Worm (Caenorhabditis elegans): ENCODE measurements around the gene C49G7.12.
A peak's percentile ranks its signal among the peaks of the same experiment; 100 is the strongest.

C49G7.12 gene

ce11 chrV:4081283-4081682 lies 43.1 kb downstream of the C49G7.12 start, which contains the start of gene srh-211:
Gene srh-211 (minus strand): TSS chrV:4081383.
- no peak for TF ChIP-seq lim-7 (GFP tag; IDR thresholded peaks at IDR 0.05)
- no peak for TF ChIP-seq ceh-20 (GFP tag; IDR thresholded peaks at IDR 0.05)
- TF ChIP-seq daf-12 (tag; optimal IDR thresholded peaks at IDR 0.05), result no peak
- no peak for TF ChIP-seq nhr-28 (tag; optimal IDR thresholded peaks at IDR 0.05)
- no peak for TF ChIP-seq set-16 (GFP tag; IDR thresholded peaks at IDR 0.05)
- no peak for TF ChIP-seq lin-29 (GFP tag; IDR thresholded peaks at IDR 0.05)
- TF ChIP-seq ceh-28 (tag; optimal IDR thresholded peaks at IDR 0.05), result no peak
- no peak for TF ChIP-seq ceh-82 (tag; optimal IDR thresholded peaks at IDR 0.05)
- TF ChIP-seq F26F4.8 (GFP tag; conservative IDR thresholded peaks at IDR 0.05), result no peak
- no peak for TF ChIP-seq mdl-1 (tag; optimal IDR thresholded peaks at IDR 0.05)
- TF ChIP-seq daf-8 (GFP tag; IDR thresholded peaks at IDR 0.05), result no peak

ce11 chrV:4082952-4083351 lies 44.7 kb downstream of the C49G7.12 start, which contains the start of gene F38H12.5:
Gene F38H12.5 (minus strand): TSS chrV:4083052.
- TF ChIP-seq unc-62 (GFP tag; optimal IDR thresholded peaks at IDR 0.05 in 1 of 2), result peak in 1 of 2 experiments; percentile 8
- TF ChIP-seq unc-62 (tag; optimal IDR thresholded peaks at IDR 0.05), result no peak
- no peak for TF ChIP-seq pqm-1 (tag; optimal IDR thresholded peaks at IDR 0.05)
- no peak for TF ChIP-seq vab-7 (GFP tag; IDR thresholded peaks at IDR 0.05)

Measured in whole organism, L4 larva.